Worm (Caenorhabditis elegans): ENCODE data around the gene sor-1.

sor-1 gene

DNA sequence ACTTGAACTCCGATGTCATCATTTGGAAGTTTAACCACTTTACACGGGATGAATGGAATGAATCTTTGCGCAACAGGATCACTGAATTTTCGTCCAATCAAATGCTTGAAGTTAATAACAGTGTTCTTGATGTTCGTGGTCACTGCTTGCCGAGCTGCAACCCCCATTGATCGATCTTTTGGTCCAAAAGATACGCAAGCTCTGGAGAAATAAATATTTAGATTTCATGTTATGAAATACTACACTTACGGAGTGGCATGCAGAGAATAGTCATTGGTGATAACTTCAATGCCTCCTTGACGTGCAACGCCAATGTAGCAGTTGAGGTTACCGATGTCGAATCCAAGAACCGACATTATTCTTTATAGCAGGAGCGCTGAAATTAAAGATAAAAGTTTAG lies 28.6 kb downstream of the sor-1 start, which contains the start of gene hsp-110:
Gene hsp-110, minus strand, starts transcription at position 376 of the 400 bp plus-strand sequence.
- no peak for TF ChIP-seq ztf-11 (tag; optimal IDR thresholded peaks at IDR 0.05)
- no peak for TF ChIP-seq zip-8 (tag; optimal IDR thresholded peaks at IDR 0.05)
- no peak for TF ChIP-seq blmp-1 (tag; optimal IDR thresholded peaks at IDR 0.05)
- no peak for TF ChIP-seq elt-3 (tag; optimal IDR thresholded peaks at IDR 0.05)
- TF ChIP-seq bed-3 (GFP tag; optimal IDR thresholded peaks at IDR 0.05) = no peak
- no peak for TF ChIP-seq ceh-43 (GFP tag; optimal IDR thresholded peaks at IDR 0.05)
- no peak for TF ChIP-seq mls-2 (tag; optimal IDR thresholded peaks at IDR 0.05)
- TF ChIP-seq lin-13 (tag; optimal IDR thresholded peaks at IDR 0.05) = no peak
- no peak for TF ChIP-seq mab-5 (tag; optimal IDR thresholded peaks at IDR 0.05)

DNA sequence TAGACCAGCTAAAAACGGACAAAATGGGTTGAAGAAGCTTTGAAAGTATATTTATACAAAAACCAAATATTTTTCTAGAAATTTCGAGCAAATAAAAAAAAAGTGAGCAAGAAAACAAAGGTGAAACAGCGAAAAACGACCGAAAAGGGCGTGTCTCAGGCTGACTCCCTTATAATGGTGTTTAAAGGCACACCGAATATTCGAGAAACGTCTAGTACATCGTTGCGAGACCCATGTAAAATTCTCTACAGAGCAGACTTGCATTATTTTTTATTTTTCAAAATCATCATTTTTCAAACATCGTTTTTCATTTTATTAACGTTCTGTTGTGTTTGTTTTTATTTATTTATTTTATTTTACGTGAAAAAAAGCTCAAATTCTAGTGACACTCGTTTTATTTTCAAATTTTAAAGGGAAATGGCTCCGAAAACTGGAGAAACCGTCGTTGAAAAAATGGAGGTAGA lies 29.0 kb downstream of the sor-1 start, which contains the start of gene rpn-3:
Gene rpn-3, plus strand, starts transcription at position 414 of the 464 bp plus-strand sequence.
- TF ChIP-seq ceh-39 (tag; optimal IDR thresholded peaks at IDR 0.05) (peak; percentile 93), ztf-11 (tag; optimal IDR thresholded peaks at IDR 0.05) (peak; percentile 71), unc-120 (tag; optimal IDR thresholded peaks at IDR 0.05; ENCODE audit: poor library complexity, severe bottlenecking) (peak; percentile 100), nhr-28 (tag; optimal IDR thresholded peaks at IDR 0.05) (no peak), ceh-43 (GFP tag; optimal IDR thresholded peaks at IDR 0.05) (no peak), sem-2 (GFP tag; optimal IDR thresholded peaks at IDR 0.05) (no peak), mab-5 (tag; optimal IDR thresholded peaks at IDR 0.05) (peak; percentile 92), flh-1 (GFP tag; optimal IDR thresholded peaks at IDR 0.05) (no peak), unc-62 (GFP tag; optimal IDR thresholded peaks at IDR 0.05) (peak; percentile 70), nhr-76 (tag; optimal IDR thresholded peaks at IDR 0.05) (no peak), nhr-12 (tag; optimal IDR thresholded peaks at IDR 0.05) (no peak), lsy-2 (tag; optimal IDR thresholded peaks at IDR 0.05) (peak; percentile 91), elt-3 (tag; optimal IDR thresholded peaks at IDR 0.05) (peak; percentile 71), pha-4 (tag; optimal IDR thresholded peaks at IDR 0.05) (peak; percentile 99), cnd-1 (tag; optimal IDR thresholded peaks at IDR 0.05) (no peak), lin-13 (tag; optimal IDR thresholded peaks at IDR 0.05) (peak; percentile 95), blmp-1 (tag; optimal IDR thresholded peaks at IDR 0.05) (peak; percentile 35), hlh-1 (tag; optimal IDR thresholded peaks at IDR 0.05) (peak; percentile 53), ceh-83 (GFP tag; optimal IDR thresholded peaks at IDR 0.05) (no peak), ces-1 (GFP tag; optimal IDR thresholded peaks at IDR 0.05) (peak; percentile 98), nhr-2 (tag; optimal IDR thresholded peaks at IDR 0.05) (peak; percentile 70), lin-32 (GFP tag; optimal IDR thresholded peaks at IDR 0.05) (no peak), zip-8 (tag; optimal IDR thresholded peaks at IDR 0.05) (no peak), mls-2 (tag; optimal IDR thresholded peaks at IDR 0.05) (peak; percentile 60), elt-1 (tag; optimal IDR thresholded peaks at IDR 0.05; ENCODE audit: borderline replicate concordance, insufficient read depth) (peak; percentile 16), snpc-4 (tag; optimal IDR thresholded peaks at IDR 0.05) (no peak), mep-1 (tag; optimal IDR thresholded peaks at IDR 0.05) (peak; percentile 99), unc-39 (tag; optimal IDR thresholded peaks at IDR 0.05) (no peak), ham-2 (GFP tag; optimal IDR thresholded peaks at IDR 0.05) (no peak), M03D4.4 (tag; optimal IDR thresholded peaks at IDR 0.05) (peak; percentile 44), nhr-237 (tag; optimal IDR thresholded peaks at IDR 0.05) (peak; percentile 97), sptf-1 (tag; optimal IDR thresholded peaks at IDR 0.05) (peak; percentile 79), bed-3 (GFP tag; optimal IDR thresholded peaks at IDR 0.05) (no peak), drap-1 (GFP tag; optimal IDR thresholded peaks at IDR 0.05) (peak; percentile 42), tbx-8 (GFP tag; optimal IDR thresholded peaks at IDR 0.05) (no peak)

DNA sequence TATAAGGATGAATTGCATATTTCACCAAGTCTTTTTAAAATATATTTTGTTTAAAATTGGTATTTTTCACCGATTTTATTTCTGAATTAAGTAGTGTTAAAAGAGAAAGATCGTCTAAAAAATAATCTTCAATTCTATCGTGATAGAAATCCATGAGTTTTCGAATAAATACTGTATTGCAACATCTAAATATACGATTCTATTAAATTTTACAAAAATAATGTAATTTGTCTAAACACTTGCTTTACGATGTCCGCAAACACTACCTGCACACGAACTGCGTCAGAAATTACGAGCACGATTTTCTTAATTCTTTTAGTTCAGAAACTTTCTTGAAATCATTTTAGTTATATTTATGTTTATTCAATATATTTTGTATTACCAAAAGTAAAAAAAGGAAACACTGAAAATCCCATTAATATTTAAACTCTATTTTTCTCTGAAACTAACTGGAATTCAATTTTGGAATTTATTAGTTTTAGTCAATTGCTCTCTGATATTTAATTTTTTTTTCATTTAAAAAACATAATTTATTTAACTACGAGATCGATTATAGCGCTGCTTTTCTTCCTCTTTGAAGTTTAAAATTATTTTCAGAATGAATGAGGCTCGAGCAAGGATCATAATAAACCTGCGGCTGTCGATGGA lies 31.3 kb downstream of the sor-1 start, which contains the start of gene mrpl-32:
Gene mrpl-32, plus strand, starts transcription at position 598 of the 648 bp plus-strand sequence.
- TF ChIP-seq ztf-11 (tag; optimal IDR thresholded peaks at IDR 0.05) (no peak), elt-3 (tag; optimal IDR thresholded peaks at IDR 0.05) (no peak), sptf-1 (tag; optimal IDR thresholded peaks at IDR 0.05) (no peak), bed-3 (GFP tag; optimal IDR thresholded peaks at IDR 0.05) (no peak), lin-13 (tag; optimal IDR thresholded peaks at IDR 0.05) (no peak), ham-2 (GFP tag; optimal IDR thresholded peaks at IDR 0.05) (no peak), blmp-1 (tag; optimal IDR thresholded peaks at IDR 0.05) (no peak), unc-62 (GFP tag; optimal IDR thresholded peaks at IDR 0.05) (no peak), hlh-1 (tag; optimal IDR thresholded peaks at IDR 0.05) (no peak), unc-39 (tag; optimal IDR thresholded peaks at IDR 0.05) (no peak), cnd-1 (tag; optimal IDR thresholded peaks at IDR 0.05) (no peak), pha-4 (tag; optimal IDR thresholded peaks at IDR 0.05) (no peak)
